Worm (Caenorhabditis elegans): ENCODE measurements around the gene acs-15.

- no peak for TF ChIP-seq nhr-28 (tag; optimal IDR thresholded peaks at IDR 0.05)
- no peak for TF ChIP-seq nhr-77 (tag; optimal IDR thresholded peaks at IDR 0.05)
- TF ChIP-seq nhr-11 (tag; optimal IDR thresholded peaks at IDR 0.05) = no peak
- TF ChIP-seq nhr-67 (tag; optimal IDR thresholded peaks at IDR 0.05) = no peak
- TF ChIP-seq ceh-9 (tag; optimal IDR thresholded peaks at IDR 0.05) = no peak
- TF ChIP-seq jun-1 (tag; optimal IDR thresholded peaks at IDR 0.05) = no peak
- no peak for TF ChIP-seq nhr-76 (tag; optimal IDR thresholded peaks at IDR 0.05)
- TF ChIP-seq ztf-11 (tag; optimal IDR thresholded peaks at IDR 0.05) = no peak
- no peak for TF ChIP-seq R02D3.7 (tag; optimal IDR thresholded peaks at IDR 0.05)
- TF ChIP-seq nhr-25 (tag; optimal IDR thresholded peaks at IDR 0.05) = no peak
- no peak for TF ChIP-seq ceh-16 (tag; optimal IDR thresholded peaks at IDR 0.05)
Observed at ce11 chrII:950374-950773, 17.6 kb downstream of the acs-15 start.

Data from whole organism, L3 larva.